Worm (Caenorhabditis elegans) whole organism, L3 larva: ENCODE measurements around the gene pqn-10.
A peak's percentile ranks its signal among the peaks of the same experiment; 100 is the strongest.

Source experiments
- R02D3.7 ChIP-seq: fragments of 150-350 bp; optimal IDR thresholded peaks from 2 replicates; lab custom pipeline; 2014; ENCODE audit warnings: missing biosample characterization, missing genetic modification characterization
- aly-2 ChIP-seq: fragments of 150-350 bp; optimal IDR thresholded peaks from 2 replicates; lab custom pipeline; 2014; ENCODE audit warnings: missing biosample characterization, missing genetic modification characterization
- ama-1 ChIP-seq: fragments of 150-350 bp; optimal IDR thresholded peaks from 2 replicates; lab custom pipeline; 2018
- ceh-16 ChIP-seq: sonication (generic microtip); optimal IDR thresholded peaks from 2 replicates; lab custom pipeline; 2017; ENCODE audit warnings: missing biosample characterization, missing genetic modification characterization
- ceh-28 ChIP-seq: fragments of 150-350 bp; optimal IDR thresholded peaks from 2 replicates; lab custom pipeline; 2014; ENCODE audit warnings: missing biosample characterization, missing genetic modification reagents, missing genetic modification characterization
- ceh-82 ChIP-seq: fragments of 150-350 bp; optimal IDR thresholded peaks from 2 replicates; lab custom pipeline; 2014; ENCODE audit warnings: missing biosample characterization, missing genetic modification characterization
- ceh-9 ChIP-seq: sonication (generic microtip); optimal IDR thresholded peaks from 2 replicates; lab custom pipeline; 2018; ENCODE audit warnings: missing biosample characterization, missing genetic modification characterization
- daf-12 ChIP-seq: fragments of 150-350 bp; optimal IDR thresholded peaks from 2 replicates; lab custom pipeline; 2014; ENCODE audit warnings: missing biosample characterization, missing genetic modification reagents, missing genetic modification characterization
- egl-5 ChIP-seq: fragments of 150-350 bp; optimal IDR thresholded peaks from 2 replicates; lab custom pipeline; 2017; ENCODE audit warnings: missing biosample characterization, missing genetic modification reagents, missing genetic modification characterization, inconsistent platforms
- elt-1 ChIP-seq: fragments of 150-350 bp; optimal IDR thresholded peaks from 2 replicates; lab custom pipeline; 2014; ENCODE audit warnings: missing biosample characterization, missing genetic modification characterization
- elt-2 ChIP-seq: sonication (generic microtip); optimal IDR thresholded peaks from 2 replicates; lab custom pipeline; 2016; ENCODE audit warnings: missing genetic modification reagents, mild to moderate bottlenecking, missing genetic modification characterization, missing compliant biosample characterization
- eor-1 ChIP-seq, 2 experiments: fragments of 150-350 bp; optimal IDR thresholded peaks; 2 replicates each; lab custom pipeline; 2014 to 2018; ENCODE audit warnings: missing biosample characterization in 2 of 2, missing genetic modification characterization in 2 of 2
- fkh-10 ChIP-seq: sonication (generic microtip); optimal IDR thresholded peaks from 2 replicates; lab custom pipeline; 2017; ENCODE audit warnings: missing biosample characterization, missing genetic modification reagents, missing genetic modification characterization
- fkh-2 ChIP-seq: fragments of 150-350 bp; optimal IDR thresholded peaks from 2 replicates; lab custom pipeline; 2014; ENCODE audit warnings: missing biosample characterization, missing genetic modification reagents, missing genetic modification characterization
- fos-1 ChIP-seq: fragments of 150-350 bp; optimal IDR thresholded peaks from 2 replicates; lab custom pipeline; 2014; ENCODE audit warnings: missing biosample characterization, missing genetic modification characterization
- hmg-11 ChIP-seq: sonication (generic microtip); optimal IDR thresholded peaks from 2 replicates; lab custom pipeline; 2016; ENCODE audit warnings: missing genetic modification characterization, missing compliant biosample characterization
- jun-1 ChIP-seq: fragments of 150-350 bp; optimal IDR thresholded peaks from 2 replicates; lab custom pipeline; 2014; ENCODE audit warnings: missing biosample characterization, missing genetic modification reagents, missing genetic modification characterization
- lin-15B ChIP-seq: fragments of 150-350 bp; optimal IDR thresholded peaks from 2 replicates; lab custom pipeline; 2014; ENCODE audit warnings: missing biosample characterization, missing genetic modification characterization
- lin-39 ChIP-seq: fragments of 150-350 bp; optimal IDR thresholded peaks from 2 replicates; lab custom pipeline; 2018; ENCODE audit warnings: missing biosample characterization, missing genetic modification reagents, missing genetic modification characterization
- lsy-12 ChIP-seq: sonication (generic microtip); optimal IDR thresholded peaks from 2 replicates; lab custom pipeline; 2016; ENCODE audit warnings: mild to moderate bottlenecking, missing genetic modification characterization, missing compliant biosample characterization
- mml-1 ChIP-seq: fragments of 150-350 bp; sonication (generic microtip); optimal IDR thresholded peaks from 3 replicates; lab custom pipeline; 2014; ENCODE audit warnings: missing biosample characterization, missing genetic modification characterization
- nfya-1 ChIP-seq: sonication (generic microtip); optimal IDR thresholded peaks from 2 replicates; lab custom pipeline; 2017; ENCODE audit warnings: missing genetic modification characterization, mild to moderate bottlenecking, missing compliant biosample characterization, antibody characterized with exemption, moderate library complexity; ENCODE audit not compliant: insufficient read depth
- nhr-11 ChIP-seq: fragments of 150-350 bp; optimal IDR thresholded peaks from 2 replicates; lab custom pipeline; 2014; ENCODE audit warnings: missing biosample characterization, missing genetic modification characterization
- nhr-12 ChIP-seq: fragments of 150-350 bp; optimal IDR thresholded peaks from 2 replicates; lab custom pipeline; 2014; ENCODE audit warnings: missing biosample characterization, missing genetic modification characterization
- nhr-23 ChIP-seq: fragments of 150-350 bp; optimal IDR thresholded peaks from 2 replicates; lab custom pipeline; 2014; ENCODE audit warnings: missing biosample characterization, missing genetic modification reagents, missing genetic modification characterization
- nhr-237 ChIP-seq: fragments of 150-350 bp; optimal IDR thresholded peaks from 2 replicates; lab custom pipeline; 2014; ENCODE audit warnings: missing biosample characterization, missing genetic modification characterization
- nhr-43 ChIP-seq: sonication (generic microtip); optimal IDR thresholded peaks from 2 replicates; lab custom pipeline; 2016; ENCODE audit warnings: mild to moderate bottlenecking, missing genetic modification characterization, missing compliant biosample characterization; ENCODE audit not compliant: poor library complexity, severe bottlenecking
- nhr-67 ChIP-seq: fragments of 150-350 bp; optimal IDR thresholded peaks from 2 replicates; lab custom pipeline; 2014; ENCODE audit warnings: missing biosample characterization, missing genetic modification characterization
- nhr-76 ChIP-seq: fragments of 150-350 bp; sonication (generic microtip); optimal IDR thresholded peaks from 5 replicates; lab custom pipeline; 2014; ENCODE audit warnings: missing biosample characterization, missing genetic modification characterization
- pha-4 ChIP-seq: fragments of 150-350 bp; optimal IDR thresholded peaks from 2 replicates; lab custom pipeline; 2014; ENCODE audit warnings: missing biosample characterization, missing genetic modification reagents, missing genetic modification characterization
- pqm-1 ChIP-seq: fragments of 150-350 bp; optimal IDR thresholded peaks from 2 replicates; lab custom pipeline; 2017; ENCODE audit warnings: missing biosample characterization, missing genetic modification characterization, inconsistent platforms
- sea-2 ChIP-seq: fragments of 150-350 bp; sonication (generic microtip); optimal IDR thresholded peaks from 4 replicates; lab custom pipeline; 2014; ENCODE audit warnings: missing biosample characterization, missing genetic modification reagents, missing genetic modification characterization
- skn-1 ChIP-seq: fragments of 150-350 bp; optimal IDR thresholded peaks from 2 replicates; lab custom pipeline; 2014; ENCODE audit warnings: missing biosample characterization, missing genetic modification characterization
- snpc-4 ChIP-seq: fragments of 150-350 bp; optimal IDR thresholded peaks from 2 replicates; lab custom pipeline; 2014; ENCODE audit warnings: missing biosample characterization, missing genetic modification characterization
- unc-39 ChIP-seq: sonication (generic microtip); optimal IDR thresholded peaks from 4 replicates; lab custom pipeline; 2017; ENCODE audit warnings: missing biosample characterization, missing genetic modification characterization
- unc-62 ChIP-seq: fragments of 150-350 bp; sonication (generic microtip); optimal IDR thresholded peaks from 4 replicates; lab custom pipeline; 2014; ENCODE audit warnings: missing biosample characterization, missing genetic modification reagents, missing genetic modification characterization
- ztf-11 ChIP-seq: fragments of 150-350 bp; optimal IDR thresholded peaks from 2 replicates; lab custom pipeline; 2014; ENCODE audit warnings: missing biosample characterization, missing genetic modification characterization

The pqn-10 gene

ce11 chrIII:6527902-6528301, at the start of gene pqn-10:
Gene pqn-10, plus strand, starts transcription at chrIII:6528202.
- TF ChIP-seq ceh-16 (tag; lab: Kevin White, UChicago) (no peak), ztf-11 (tag; lab: Kevin White, UChicago) (no peak), mml-1 (tag; lab: Kevin White, UChicago) (no peak), ama-1 (lab: Kevin White, UChicago) (no peak), nhr-237 (tag; lab: Kevin White, UChicago) (no peak), ceh-9 (tag; lab: Kevin White, UChicago) (no peak), elt-2 (tag; lab: Kevin White, UChicago) (no peak), egl-5 (tag; lab: Kevin White, UChicago) (no peak), fkh-2 (no peak), skn-1 (tag; lab: Kevin White, UChicago) (no peak), nhr-12 (no peak), ceh-82 (tag; lab: Kevin White, UChicago) (no peak), lin-39 (tag; lab: Kevin White, UChicago) (no peak), jun-1 (no peak), daf-12 (no peak)

- TF ChIP-seq egl-5 (tag; lab: Kevin White, UChicago): no peak
- no peak for TF ChIP-seq nhr-11 (tag; lab: Kevin White, UChicago)
- TF ChIP-seq ceh-28: no peak
- no peak for TF ChIP-seq eor-1 (tag; optimal IDR thresholded peaks at IDR 0.05; lab: Kevin White, UChicago)
- TF ChIP-seq fkh-2: no peak
- TF ChIP-seq sea-2 (GFP tag; lab: Kevin White, UChicago): no peak
- no peak for TF ChIP-seq elt-1 (tag; lab: Kevin White, UChicago)
Measured at ce11 chrIII:6478256-6479004, 49.6 kb upstream of the pqn-10 start, which contains the start of gene zip-8. Gene zip-8, plus strand, starts transcription at chrIII:6478955.

DNA sequence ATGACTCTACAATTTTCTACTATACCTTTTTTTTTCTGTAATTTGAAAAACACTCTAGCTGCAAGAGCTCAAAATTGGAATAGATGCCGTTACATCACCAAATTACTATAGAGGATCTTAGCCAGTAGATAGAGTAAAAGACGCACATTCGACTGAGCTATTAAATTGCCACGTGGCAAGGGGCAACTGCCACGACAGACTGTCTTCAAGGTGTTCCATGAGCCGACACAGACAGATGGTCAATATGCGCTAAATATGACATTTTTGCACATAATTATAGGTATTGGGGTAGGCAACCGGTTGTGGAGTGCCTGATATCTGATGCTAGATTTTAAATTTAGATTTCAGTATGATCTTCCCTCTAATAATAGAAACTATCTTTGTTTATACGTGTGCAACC, 48.6 kb upstream of the pqn-10 start:
- TF ChIP-seq mml-1 (tag; lab: Kevin White, UChicago) (no peak), R02D3.7 (tag; lab: Kevin White, UChicago) (no peak), nhr-67 (tag; lab: Kevin White, UChicago) (no peak), nhr-12 (no peak), nhr-237 (tag; lab: Kevin White, UChicago) (no peak), unc-39 (tag; lab: Kevin White, UChicago) (no peak), fkh-10 (no peak), nhr-76 (tag; lab: Kevin White, UChicago) (no peak), ceh-16 (tag; lab: Kevin White, UChicago) (no peak), unc-62 (GFP tag; lab: Kevin White, UChicago) (no peak), nhr-23 (no peak), ama-1 (lab: Kevin White, UChicago) (no peak), skn-1 (tag; lab: Kevin White, UChicago) (no peak), elt-2 (tag; lab: Kevin White, UChicago) (no peak), pqm-1 (no peak), sea-2 (GFP tag; lab: Kevin White, UChicago) (no peak), lin-39 (tag; lab: Kevin White, UChicago) (no peak), lsy-12 (no peak), ceh-9 (tag; lab: Kevin White, UChicago) (no peak), hmg-11 (tag; lab: Kevin White, UChicago) (no peak)

ce11 chrIII:6482918-6483317, 45.1 kb upstream of the pqn-10 start, which contains the start of gene chtb-2:
Gene chtb-2, plus strand, starts transcription at chrIII:6483218.
- TF ChIP-seq fos-1 (tag; lab: Kevin White, UChicago): no peak
- TF ChIP-seq aly-2 (tag; lab: Kevin White, UChicago): no peak
- TF ChIP-seq nhr-11 (tag; lab: Kevin White, UChicago): no peak
- TF ChIP-seq hmg-11 (tag; lab: Kevin White, UChicago): no peak
- TF ChIP-seq jun-1: no peak
- TF ChIP-seq R02D3.7 (tag; lab: Kevin White, UChicago): no peak
- TF ChIP-seq, all 47 proteins: peak for 0

DNA sequence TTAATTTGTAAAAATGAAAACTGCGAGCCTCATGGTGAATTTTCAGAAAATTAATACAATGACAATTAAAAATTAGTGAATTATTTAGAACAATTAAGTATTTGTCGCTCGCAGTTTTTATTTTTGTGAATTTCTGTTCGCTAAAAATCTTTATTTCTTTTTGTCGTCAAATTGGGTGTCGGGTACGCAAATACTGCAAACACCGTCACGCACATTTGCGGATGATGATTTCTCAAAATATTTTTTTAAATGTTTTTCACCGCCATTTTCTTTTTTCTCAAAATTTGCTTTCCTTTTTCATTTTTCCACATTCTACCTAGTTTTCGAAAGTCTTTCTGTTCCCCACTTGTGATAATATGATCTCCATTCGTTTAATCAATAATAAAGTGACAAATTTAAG, 39.1 kb upstream of the pqn-10 start:
- TF ChIP-seq lin-39 (tag; lab: Kevin White, UChicago) (no peak), nhr-43 (peak; percentile 24), fkh-10 (no peak), skn-1 (tag; lab: Kevin White, UChicago) (peak; percentile 98), lin-15B (tag; lab: Kevin White, UChicago) (peak; percentile 39), pha-4 (tag; lab: Kevin White, UChicago) (peak; percentile 58), nhr-23 (peak; percentile 41), nfya-1 (tag; lab: Kevin White, UChicago) (peak; percentile 62), ama-1 (lab: Kevin White, UChicago) (no peak), R02D3.7 (tag; lab: Kevin White, UChicago) (peak; percentile 10), elt-2 (tag; lab: Kevin White, UChicago) (peak; percentile 13), snpc-4 (tag; lab: Kevin White, UChicago) (peak; percentile 7)
